Worm (Caenorhabditis elegans) whole organism, L2 larva: ENCODE measurements around the gene T27A10.5.
A peak's percentile ranks its signal among the peaks of the same experiment; 100 is the strongest.

Source experiments
- C34F6.9 ChIP-seq: fragments of 150-350 bp; optimal IDR thresholded peaks from 2 replicates; lab custom pipeline; 2014; ENCODE audit warnings: missing biosample characterization, missing genetic modification characterization
- aly-2 ChIP-seq: fragments of 150-350 bp; optimal IDR thresholded peaks from 2 replicates; lab custom pipeline; 2014; ENCODE audit warnings: missing biosample characterization, missing genetic modification characterization
- ceh-16 ChIP-seq: fragments of 150-350 bp; optimal IDR thresholded peaks from 2 replicates; lab custom pipeline; 2014; ENCODE audit warnings: missing biosample characterization, missing genetic modification characterization
- ceh-82 ChIP-seq: fragments of 150-350 bp; optimal IDR thresholded peaks from 2 replicates; lab custom pipeline; 2014; ENCODE audit warnings: missing biosample characterization, missing genetic modification characterization
- crh-2 ChIP-seq: sonication (generic microtip); optimal IDR thresholded peaks from 2 replicates; lab custom pipeline; 2017; ENCODE audit warnings: missing biosample characterization, missing genetic modification characterization
- egl-27 ChIP-seq: sonication (generic microtip); optimal IDR thresholded peaks from 3 replicates; lab custom pipeline; 2017; ENCODE audit warnings: missing biosample characterization, missing genetic modification reagents, missing genetic modification characterization
- elt-1 ChIP-seq: fragments of 150-350 bp; optimal IDR thresholded peaks from 2 replicates; lab custom pipeline; 2014; ENCODE audit warnings: missing biosample characterization, missing genetic modification characterization
- elt-3 ChIP-seq: sonication (generic microtip); optimal IDR thresholded peaks from 2 replicates; lab custom pipeline; 2017; ENCODE audit warnings: missing biosample characterization, missing genetic modification characterization
- fos-1 ChIP-seq: fragments of 150-350 bp; optimal IDR thresholded peaks from 2 replicates; lab custom pipeline; 2014; ENCODE audit warnings: missing biosample characterization, missing genetic modification characterization
- gmeb-1 ChIP-seq: fragments of 150-350 bp; optimal IDR thresholded peaks from 2 replicates; lab custom pipeline; 2014; ENCODE audit warnings: missing biosample characterization, missing genetic modification characterization
- lin-11 ChIP-seq: fragments of 150-350 bp; sonication (generic microtip); optimal IDR thresholded peaks from 2 replicates; lab custom pipeline; 2014; ENCODE audit warnings: missing biosample characterization, missing genetic modification characterization, inconsistent platforms, mixed read lengths
- mdl-1 ChIP-seq, 2 experiments: fragments of 150-350 bp in 1 of 2; sonication (generic microtip) in 1 of 2; optimal IDR thresholded peaks; 2 replicates each; lab custom pipeline; 2017; ENCODE audit warnings: missing biosample characterization in 2 of 2, missing genetic modification characterization in 2 of 2
- nhr-10 ChIP-seq: sonication (generic microtip); optimal IDR thresholded peaks from 2 replicates; lab custom pipeline; 2017; ENCODE audit warnings: missing biosample characterization, missing genetic modification characterization
- nhr-11 ChIP-seq: fragments of 150-350 bp; optimal IDR thresholded peaks from 2 replicates; lab custom pipeline; 2014; ENCODE audit warnings: missing biosample characterization, missing genetic modification characterization
- nhr-12 ChIP-seq: fragments of 150-350 bp; optimal IDR thresholded peaks from 2 replicates; lab custom pipeline; 2014; ENCODE audit warnings: missing biosample characterization, missing genetic modification characterization
- nhr-21 ChIP-seq: fragments of 150-350 bp; optimal IDR thresholded peaks from 2 replicates; lab custom pipeline; 2014; ENCODE audit warnings: missing biosample characterization, missing genetic modification characterization
- nhr-23 ChIP-seq: fragments of 150-350 bp; optimal IDR thresholded peaks from 2 replicates; lab custom pipeline; 2014; ENCODE audit warnings: missing biosample characterization, missing genetic modification reagents, missing genetic modification characterization
- nhr-6 ChIP-seq: fragments of 150-350 bp; optimal IDR thresholded peaks from 2 replicates; lab custom pipeline; 2014; ENCODE audit warnings: missing biosample characterization, missing genetic modification characterization
- nhr-77 ChIP-seq: fragments of 150-350 bp; optimal IDR thresholded peaks from 2 replicates; lab custom pipeline; 2014; ENCODE audit warnings: missing biosample characterization, missing genetic modification characterization
- peb-1 ChIP-seq: fragments of 150-350 bp; optimal IDR thresholded peaks from 2 replicates; lab custom pipeline; 2014; ENCODE audit warnings: missing biosample characterization, missing genetic modification characterization
- skn-1 ChIP-seq: sonication (generic microtip); optimal IDR thresholded peaks from 2 replicates; lab custom pipeline; 2017; ENCODE audit warnings: missing biosample characterization, missing genetic modification characterization
- sma-3 ChIP-seq: sonication (generic microtip); optimal IDR thresholded peaks from 2 replicates; lab custom pipeline; 2016; ENCODE audit warnings: missing genetic modification reagents, missing genetic modification characterization, missing compliant biosample characterization
- sma-9 ChIP-seq, 2 experiments: fragments of 150-350 bp in 1 of 2; sonication (generic microtip) in 1 of 2; optimal IDR thresholded peaks; 2 replicates each; lab custom pipeline; 2014 to 2016; ENCODE audit warnings: missing genetic modification characterization in 2 of 2, mild to moderate bottlenecking in 1 of 2, missing biosample characterization in 1 of 2, missing compliant biosample characterization in 1 of 2, missing genetic modification reagents in 1 of 2, moderate library complexity in 1 of 2
- snpc-4 ChIP-seq: fragments of 150-350 bp; optimal IDR thresholded peaks from 2 replicates; lab custom pipeline; 2014; ENCODE audit warnings: missing biosample characterization, missing genetic modification characterization
- unc-39 ChIP-seq: fragments of 150-350 bp; optimal IDR thresholded peaks from 2 replicates; lab custom pipeline; 2014; ENCODE audit warnings: missing biosample characterization, missing genetic modification characterization
- unc-55 ChIP-seq: fragments of 150-350 bp; sonication (generic microtip); optimal IDR thresholded peaks from 3 replicates; lab custom pipeline; 2014; ENCODE audit warnings: missing biosample characterization, missing genetic modification reagents, missing genetic modification characterization
- unc-62 ChIP-seq: fragments of 150-350 bp; optimal IDR thresholded peaks from 2 replicates; lab custom pipeline; 2014; ENCODE audit warnings: missing biosample characterization, missing genetic modification reagents, missing genetic modification characterization
- zag-1 ChIP-seq: fragments of 150-350 bp; optimal IDR thresholded peaks from 2 replicates; lab custom pipeline; 2014; ENCODE audit warnings: missing biosample characterization, missing genetic modification characterization
- ztf-4 ChIP-seq: fragments of 150-350 bp; optimal IDR thresholded peaks from 2 replicates; lab custom pipeline; 2014; ENCODE audit warnings: missing biosample characterization, missing genetic modification characterization

Gene T27A10.5

ce11 chrX:3576239-3576638 lies 2.9 kb upstream of the T27A10.5 start, which contains the start of gene ckc-1:
TSS of gene ckc-1 (plus strand) at chrX:3576606.
- TF ChIP-seq gmeb-1 (tag; lab: Kevin White, UChicago) (peak; percentile 37), crh-2 (tag; lab: Kevin White, UChicago) (peak; percentile 55), unc-55 (GFP tag; lab: Kevin White, UChicago) (no peak), skn-1 (no peak), nhr-12 (tag; lab: Kevin White, UChicago) (no peak), mdl-1 (tag; optimal IDR thresholded peaks at IDR 0.05; lab: Kevin White, UChicago) (no peak), elt-1 (tag; lab: Kevin White, UChicago) (no peak), sma-9 (GFP tag; optimal IDR thresholded peaks at IDR 0.05; lab: Kevin White, UChicago) (peak; percentile 27), sma-9 (tag; optimal IDR thresholded peaks at IDR 0.05; lab: Kevin White, UChicago) (no peak), nhr-21 (tag; lab: Kevin White, UChicago) (no peak), C34F6.9 (tag; lab: Kevin White, UChicago) (no peak), peb-1 (tag; lab: Kevin White, UChicago) (no peak), elt-3 (tag; lab: Kevin White, UChicago) (no peak), nhr-6 (no peak), fos-1 (tag; lab: Kevin White, UChicago) (peak; percentile 98)

- TF ChIP-seq mdl-1 (tag; optimal IDR thresholded peaks at IDR 0.05; lab: Kevin White, UChicago) (no peak), fos-1 (tag; lab: Kevin White, UChicago) (no peak), sma-3 (GFP tag; lab: Kevin White, UChicago) (no peak), ceh-16 (tag; lab: Kevin White, UChicago) (no peak), nhr-12 (tag; lab: Kevin White, UChicago) (no peak), zag-1 (no peak), egl-27 (tag; lab: Kevin White, UChicago) (no peak), unc-39 (no peak), nhr-10 (tag; lab: Kevin White, UChicago) (no peak), ztf-4 (tag; lab: Kevin White, UChicago) (no peak), crh-2 (tag; lab: Kevin White, UChicago) (no peak), unc-55 (GFP tag; lab: Kevin White, UChicago) (no peak), nhr-23 (tag; lab: Kevin White, UChicago) (no peak), elt-1 (tag; lab: Kevin White, UChicago) (no peak), ceh-82 (tag; lab: Kevin White, UChicago) (no peak), unc-62 (no peak), C34F6.9 (tag; lab: Kevin White, UChicago) (no peak)
These were observed 892 bp downstream of the T27A10.5 start, which contains the start of gene vit-3 for ce11 chrX:3572490-3572889. TSS of gene vit-3 (minus strand) at chrX:3572549.

ce11 chrX:3566856-3567255 lies 6.5 kb downstream of the T27A10.5 start:
- TF ChIP-seq gmeb-1 (tag; lab: Kevin White, UChicago) (no peak), nhr-12 (tag; lab: Kevin White, UChicago) (no peak), elt-3 (tag; lab: Kevin White, UChicago) (no peak), snpc-4 (tag; lab: Kevin White, UChicago) (no peak), nhr-77 (no peak), aly-2 (tag; lab: Kevin White, UChicago) (no peak), zag-1 (no peak), ztf-4 (tag; lab: Kevin White, UChicago) (no peak), mdl-1 (tag; optimal IDR thresholded peaks at IDR 0.05; lab: Kevin White, UChicago) (no peak)

- TF ChIP-seq nhr-11 (tag; lab: Kevin White, UChicago) = no peak
- no peak for TF ChIP-seq elt-1 (tag; lab: Kevin White, UChicago)
- TF ChIP-seq ceh-16 (tag; lab: Kevin White, UChicago) = no peak
- no peak for TF ChIP-seq egl-27 (tag; lab: Kevin White, UChicago)
- no peak for TF ChIP-seq fos-1 (tag; lab: Kevin White, UChicago)
- TF ChIP-seq crh-2 (tag; lab: Kevin White, UChicago) = no peak
These were observed 9.5 kb downstream of the T27A10.5 start, which contains the start of gene vit-4 for ce11 chrX:3563903-3564302. TSS of gene vit-4 (minus strand) at chrX:3563965.

- TF ChIP-seq fos-1 (tag; lab: Kevin White, UChicago) (peak; percentile 60), crh-2 (tag; lab: Kevin White, UChicago) (peak; percentile 3), ceh-16 (tag; lab: Kevin White, UChicago) (no peak), lin-11 (tag; lab: Kevin White, UChicago) (no peak), sma-9 (GFP tag; optimal IDR thresholded peaks at IDR 0.05; lab: Kevin White, UChicago) (peak; percentile 31), sma-9 (tag; optimal IDR thresholded peaks at IDR 0.05; lab: Kevin White, UChicago) (no peak), snpc-4 (tag; lab: Kevin White, UChicago) (no peak), ceh-82 (tag; lab: Kevin White, UChicago) (no peak)
These were observed 17.5 kb downstream of the T27A10.5 start for ce11 chrX:3555930-3556329.
